In genomic region chrX:11521561-11522546, dm6 we compare ENCODE assay signal across 5 fruit fly cellular contexts.
TF ChIP-seq lines count a peak whose summit lies in the region.

No protein-coding gene starts in this region.

- no peak for TF ChIP-seq CTCF in whole organism, embryonic (GFP tag; optimal IDR thresholded peaks at IDR 0.05; lab: Kevin White, UChicago)

TF ChIP-seq in whole organism, adult, 20 proteins besides CTCF, POLR2A, EP300 and RAD21:
- TF ChIP-seq Hr96 (GFP tag; optimal IDR thresholded peaks at IDR 0.05; lab: Kevin White, UChicago) (no peak), bab1 (GFP tag; optimal IDR thresholded peaks at IDR 0.05; lab: Kevin White, UChicago) (peak; percentile 59), pad (GFP tag; optimal IDR thresholded peaks at IDR 0.05; lab: Kevin White, UChicago) (no peak), CG7045 (GFP tag; optimal IDR thresholded peaks at IDR 0.05; lab: Kevin White, UChicago) (no peak), kay (GFP tag; lab: Kevin White, UChicago; ENCODE audit: borderline replicate concordance) (peak; percentile 66), tj (GFP tag; optimal IDR thresholded peaks at IDR 0.05; lab: Kevin White, UChicago) (peak; percentile 26), cnc (optimal IDR thresholded peaks at IDR 0.05; lab: Kevin White, UChicago) (no peak), Mnt (GFP tag; optimal IDR thresholded peaks at IDR 0.05; lab: Kevin White, UChicago) (no peak), ovo (GFP tag; optimal IDR thresholded peaks at IDR 0.05; lab: Kevin White, UChicago) (no peak), Crg-1 (GFP tag; optimal IDR thresholded peaks at IDR 0.05; lab: Kevin White, UChicago) (no peak), CG14711 (tag; optimal IDR thresholded peaks at IDR 0.05; lab: Kevin White, UChicago) (peak; percentile 52), toe (GFP tag; optimal IDR thresholded peaks at IDR 0.05; lab: Kevin White, UChicago) (no peak), CG11617 (GFP tag; optimal IDR thresholded peaks at IDR 0.05; lab: Kevin White, UChicago) (peak; percentile 10), CG1620 (GFP tag; optimal IDR thresholded peaks at IDR 0.05; lab: Kevin White, UChicago) (no peak), CG7101 (tag; optimal IDR thresholded peaks at IDR 0.05; lab: Kevin White, UChicago) (peak; percentile 53), CG5204 (GFP tag; optimal IDR thresholded peaks at IDR 0.05; lab: Kevin White, UChicago) (peak; percentile 27), Clk (GFP tag; optimal IDR thresholded peaks at IDR 0.05; lab: Kevin White, UChicago) (no peak), CG33017 (tag; optimal IDR thresholded peaks at IDR 0.05; lab: Kevin White, UChicago) (peak; percentile 45)

TF ChIP-seq in whole organism, embryonic, 481 proteins besides CTCF, POLR2A, EP300 and RAD21 (continues in another document):
- TF ChIP-seq CG12769 (tag; optimal IDR thresholded peaks at IDR 0.05; lab: Kevin White, UChicago) (peak; percentile 55), HHEX (GFP tag; optimal IDR thresholded peaks at IDR 0.05; lab: Kevin White, UChicago) (peak; percentile 54), slp2 (GFP tag; optimal IDR thresholded peaks at IDR 0.05; lab: Kevin White, UChicago) (no peak), bsh (GFP tag; optimal IDR thresholded peaks at IDR 0.05; lab: Kevin White, UChicago) (peak in 1 of 2 experiments; percentile 82), pzg (GFP tag; optimal IDR thresholded peaks at IDR 0.05; lab: Kevin White, UChicago) (no peak), Ptx1 (GFP tag; IDR thresholded peaks at IDR 0.05; lab: Robert Waterston, UW) (peak; percentile 80), hth (optimal IDR thresholded peaks at IDR 0.05; lab: Kevin White, UChicago) (no peak), CG9876 (GFP tag; optimal IDR thresholded peaks at IDR 0.05; lab: Kevin White, UChicago) (no peak), twi (tag; optimal IDR thresholded peaks at IDR 0.05; lab: Kevin White, UChicago) (peak; percentile 8), al (GFP tag; IDR thresholded peaks at IDR 0.05; lab: Robert Waterston, UW) (no peak), onecut (GFP tag; IDR thresholded peaks at IDR 0.05; lab: Robert Waterston, UW) (peak; percentile 16; the same call in 1 of the 2 replicates), CG8765 (GFP tag; IDR thresholded peaks at IDR 0.05; lab: Robert Waterston, UW) (no peak), CG9817 (tag; optimal IDR thresholded peaks at IDR 0.05; lab: Kevin White, UChicago) (peak; percentile 42), rib (GFP tag; IDR thresholded peaks at IDR 0.05; lab: Robert Waterston, UW) (no peak), CG9437 (GFP tag; optimal IDR thresholded peaks at IDR 0.05; lab: Kevin White, UChicago) (peak; percentile 41), Elba2 (GFP tag; optimal IDR thresholded peaks at IDR 0.05; lab: Kevin White, UChicago) (no peak), CG14050 (GFP tag; IDR thresholded peaks at IDR 0.05; lab: Robert Waterston, UW) (peak; percentile 39; the same call in 2 of the 3 replicates), H15 (GFP tag; IDR thresholded peaks at IDR 0.05; lab: Robert Waterston, UW) (peak; percentile 53; the same call in 1 of the 3 replicates), CG12219 (GFP tag; optimal IDR thresholded peaks at IDR 0.05; lab: Kevin White, UChicago) (peak; percentile 60)

TF ChIP-seq in whole organism, prepupa, 60 proteins besides CTCF, POLR2A, EP300 and RAD21 (continues in another document):
- TF ChIP-seq CG11902 (GFP tag; optimal IDR thresholded peaks at IDR 0.05; lab: Kevin White, UChicago) (no peak), CG8319 (GFP tag; optimal IDR thresholded peaks at IDR 0.05; lab: Kevin White, UChicago) (peak; percentile 17), Ets21C (GFP tag; optimal IDR thresholded peaks at IDR 0.05; lab: Kevin White, UChicago) (no peak), acj6 (GFP tag; optimal IDR thresholded peaks at IDR 0.05; lab: Kevin White, UChicago) (peak; percentile 65), CG4318 (GFP tag; optimal IDR thresholded peaks at IDR 0.05; lab: Kevin White, UChicago) (no peak), Blimp-1 (GFP tag; optimal IDR thresholded peaks at IDR 0.05; lab: Kevin White, UChicago) (no peak), svp (GFP tag; lab: Kevin White, UChicago) (peak; percentile 93), CG15336 (GFP tag; IDR thresholded peaks at IDR 0.05; lab: Robert Waterston, UW) (peak; percentile 68), Sox102F (GFP tag; optimal IDR thresholded peaks at IDR 0.05; lab: Kevin White, UChicago) (no peak), CG6808 (GFP tag; optimal IDR thresholded peaks at IDR 0.05; lab: Kevin White, UChicago) (peak; percentile 26), esn (GFP tag; optimal IDR thresholded peaks at IDR 0.05; lab: Kevin White, UChicago) (peak; percentile 41), CG6163 (GFP tag; IDR thresholded peaks at IDR 0.05; lab: Robert Waterston, UW) (peak; percentile 45; the same call in 1 of the 3 replicates), CG10631 (GFP tag; optimal IDR thresholded peaks at IDR 0.05; lab: Kevin White, UChicago) (peak; percentile 49), Sox15 (GFP tag; optimal IDR thresholded peaks at IDR 0.05; lab: Kevin White, UChicago) (no peak), spab (GFP tag; optimal IDR thresholded peaks at IDR 0.05; lab: Kevin White, UChicago) (peak; percentile 14), CG16779 (tag; optimal IDR thresholded peaks at IDR 0.05; lab: Kevin White, UChicago) (peak; percentile 50), ss (GFP tag; optimal IDR thresholded peaks at IDR 0.05; lab: Kevin White, UChicago) (peak; percentile 59 to 75), Smox (GFP tag; optimal IDR thresholded peaks at IDR 0.05; lab: Kevin White, UChicago) (peak; percentile 13), CG3032 (tag; optimal IDR thresholded peaks at IDR 0.05; lab: Kevin White, UChicago) (peak; percentile 49), salr (GFP tag; optimal IDR thresholded peaks at IDR 0.05; lab: Kevin White, UChicago) (peak in 1 of 2 experiments; percentile 49)

TF ChIP-seq in whole organism, pupa, 21 proteins besides CTCF, POLR2A, EP300 and RAD21:
- TF ChIP-seq CG8301 (tag; optimal IDR thresholded peaks at IDR 0.05; lab: Kevin White, UChicago) (peak; percentile 40), CG12605 (GFP tag; IDR thresholded peaks at IDR 0.05; lab: Robert Waterston, UW) (no peak), CG13204 (GFP tag; optimal IDR thresholded peaks at IDR 0.05; lab: Kevin White, UChicago) (no peak), EcR (GFP tag; optimal IDR thresholded peaks at IDR 0.05; lab: Kevin White, UChicago) (peak; percentile 43), gl (tag; optimal IDR thresholded peaks at IDR 0.05; lab: Kevin White, UChicago) (peak; percentile 39), CG14655 (GFP tag; optimal IDR thresholded peaks at IDR 0.05; lab: Kevin White, UChicago) (peak; percentile 36), CG8159 (tag; optimal IDR thresholded peaks at IDR 0.05; lab: Kevin White, UChicago) (peak; percentile 61), CG32121 (GFP tag; IDR thresholded peaks at IDR 0.05; lab: Robert Waterston, UW) (peak; percentile 46; the same call in 1 of the 2 replicates), CG10348 (GFP tag; IDR thresholded peaks at IDR 0.05; lab: Robert Waterston, UW) (no peak), D1 (tag; optimal IDR thresholded peaks at IDR 0.05; lab: Kevin White, UChicago) (no peak), Pif1A (GFP tag; optimal IDR thresholded peaks at IDR 0.05; lab: Kevin White, UChicago) (no peak), CG9948 (tag; optimal IDR thresholded peaks at IDR 0.05; lab: Kevin White, UChicago) (peak; percentile 46), fd96Ca (GFP tag; IDR thresholded peaks at IDR 0.05; lab: Robert Waterston, UW) (peak; percentile 45; the same call in 1 of the 3 replicates), rn (GFP tag; IDR thresholded peaks at IDR 0.05; lab: Robert Waterston, UW) (no peak), CG17806 (tag; optimal IDR thresholded peaks at IDR 0.05; lab: Kevin White, UChicago) (peak; percentile 38), CG4496 (GFP tag; IDR thresholded peaks at IDR 0.05; lab: Robert Waterston, UW) (peak; percentile 13; the same call in 2 of the 3 replicates), Ets98B (GFP tag; IDR thresholded peaks at IDR 0.05; lab: Robert Waterston, UW) (no peak), CG15710 (tag; optimal IDR thresholded peaks at IDR 0.05; lab: Kevin White, UChicago) (peak; percentile 53), CG34367 (tag; optimal IDR thresholded peaks at IDR 0.05; lab: Kevin White, UChicago) (no peak), Snoo (tag; optimal IDR thresholded peaks at IDR 0.05; lab: Kevin White, UChicago) (peak; percentile 0), Pif1B (GFP tag; optimal IDR thresholded peaks at IDR 0.05; lab: Kevin White, UChicago) (no peak)

TF ChIP-seq in whole organism, wandering third instar larva, 38 proteins besides CTCF, POLR2A, EP300 and RAD21 (continues in another document):
- TF ChIP-seq lola (GFP tag; optimal IDR thresholded peaks at IDR 0.05; lab: Kevin White, UChicago) (no peak), br (GFP tag; optimal IDR thresholded peaks at IDR 0.05; lab: Kevin White, UChicago) (peak; percentile 0), Myc (optimal IDR thresholded peaks at IDR 0.05; lab: Kevin White, UChicago) (no peak), sv (GFP tag; optimal IDR thresholded peaks at IDR 0.05; lab: Kevin White, UChicago) (no peak), foxo (GFP tag; optimal IDR thresholded peaks at IDR 0.05; lab: Kevin White, UChicago) (peak in 1 of 2 experiments; percentile 28), CrebA (GFP tag; optimal IDR thresholded peaks at IDR 0.05; lab: Kevin White, UChicago; ENCODE audit: borderline replicate concordance) (no peak), Rel (GFP tag; optimal IDR thresholded peaks at IDR 0.05; lab: Kevin White, UChicago) (no peak), Rel (tag; optimal IDR thresholded peaks at IDR 0.05; lab: Kevin White, UChicago) (peak; percentile 13), tai (GFP tag; optimal IDR thresholded peaks at IDR 0.05; lab: Kevin White, UChicago) (no peak), Abd-B (GFP tag; optimal IDR thresholded peaks at IDR 0.05; lab: Kevin White, UChicago) (no peak), woc (GFP tag; optimal IDR thresholded peaks at IDR 0.05; lab: Kevin White, UChicago) (peak; percentile 6), Hr83 (GFP tag; optimal IDR thresholded peaks at IDR 0.05; lab: Kevin White, UChicago; ENCODE audit: poor library complexity, severe bottlenecking) (no peak), usp (GFP tag; optimal IDR thresholded peaks at IDR 0.05; lab: Kevin White, UChicago) (no peak), rgr (GFP tag; optimal IDR thresholded peaks at IDR 0.05; lab: Kevin White, UChicago) (peak; percentile 13), Hnf4 (GFP tag; optimal IDR thresholded peaks at IDR 0.05; lab: Kevin White, UChicago) (no peak), pan (optimal IDR thresholded peaks at IDR 0.05; lab: Kevin White, UChicago) (no peak), brk (GFP tag; optimal IDR thresholded peaks at IDR 0.05; lab: Kevin White, UChicago) (no peak), Dif (GFP tag; optimal IDR thresholded peaks at IDR 0.05; lab: Kevin White, UChicago; ENCODE audit: partially characterized antibody) (no peak), dmrt93B (GFP tag; optimal IDR thresholded peaks at IDR 0.05; lab: Kevin White, UChicago) (no peak), fru (GFP tag; optimal IDR thresholded peaks at IDR 0.05; lab: Kevin White, UChicago) (peak; percentile 46), Vsx2 (GFP tag; optimal IDR thresholded peaks at IDR 0.05; lab: Kevin White, UChicago; ENCODE audit: partially characterized antibody) (no peak), dl (GFP tag; optimal IDR thresholded peaks at IDR 0.05; lab: Kevin White, UChicago; ENCODE audit: insufficient read depth in 1 of 2, partially characterized antibody in 2 of 2) (no peak), Mio (GFP tag; optimal IDR thresholded peaks at IDR 0.05; lab: Kevin White, UChicago) (no peak)
